Worm (Caenorhabditis elegans) whole organism, young adult: ENCODE data around the gene ZK673.4.

ENCODE experiments used
- B0035.1 ChIP-seq: sonication (generic microtip); optimal IDR thresholded peaks from 2 replicates; lab custom pipeline; 2016; ENCODE audit warnings: missing genetic modification characterization, mild to moderate bottlenecking, missing compliant biosample characterization, missing genotype, missing genetic modification reagents
- F37B4.10 ChIP-seq: fragments of 200-800 bp; sonication (Bioruptor generic); IDR thresholded peaks from 2 replicates; pipeline ENCODE4 v1.3.6; 2022; ENCODE audit warnings: missing genetic modification characterization, missing compliant biosample characterization
- F57A8.1 ChIP-seq: fragments of 200-800 bp; sonication (Bioruptor generic); optimal IDR thresholded peaks from 2 replicates; lab custom pipeline; 2018; ENCODE audit warnings: mild to moderate bottlenecking, missing genetic modification characterization, moderate library complexity, missing compliant biosample characterization
- Y53G8AR.9 ChIP-seq: fragments of 200-800 bp; sonication (Bioruptor generic); conservative IDR thresholded peaks from 2 replicates; pipeline ENCODE4 v1.3.6; 2022; ENCODE audit warnings: missing genetic modification reagents, missing genetic modification characterization, missing compliant biosample characterization
- atf-7 ChIP-seq: sonication (generic microtip); optimal IDR thresholded peaks from 2 replicates; lab custom pipeline; 2017; ENCODE audit warnings: mild to moderate bottlenecking, missing genetic modification characterization, missing compliant biosample characterization
- lin-35 ChIP-seq, 3 experiments: fragments of 150-350 bp in 2 of 3; sonication (generic microtip) in 1 of 3; optimal IDR thresholded peaks; 2 replicates each; lab custom pipeline; 2014 to 2018; ENCODE audit warnings: missing biosample characterization in 3 of 3, missing genetic modification characterization in 3 of 3, missing genetic modification reagents in 3 of 3
- madf-8 ChIP-seq: fragments of 200-800 bp; sonication (Bioruptor generic); conservative IDR thresholded peaks from 2 replicates; pipeline ENCODE4 v1.3.6; 2022; ENCODE audit warnings: missing genetic modification reagents, missing genetic modification characterization, missing compliant biosample characterization
- snpc-1.3 ChIP-seq: sonication (generic microtip); optimal IDR thresholded peaks from 2 replicates; lab custom pipeline; 2017; ENCODE audit warnings: missing genetic modification characterization, mild to moderate bottlenecking, missing compliant biosample characterization, antibody characterized with exemption, moderate library complexity, missing genotype, missing genetic modification reagents; ENCODE audit not compliant: insufficient read depth
- unc-62 ChIP-seq: fragments of 150-350 bp; optimal IDR thresholded peaks from 2 replicates; lab custom pipeline; 2014; ENCODE audit warnings: missing biosample characterization, missing genetic modification reagents, missing genetic modification characterization

DNA sequence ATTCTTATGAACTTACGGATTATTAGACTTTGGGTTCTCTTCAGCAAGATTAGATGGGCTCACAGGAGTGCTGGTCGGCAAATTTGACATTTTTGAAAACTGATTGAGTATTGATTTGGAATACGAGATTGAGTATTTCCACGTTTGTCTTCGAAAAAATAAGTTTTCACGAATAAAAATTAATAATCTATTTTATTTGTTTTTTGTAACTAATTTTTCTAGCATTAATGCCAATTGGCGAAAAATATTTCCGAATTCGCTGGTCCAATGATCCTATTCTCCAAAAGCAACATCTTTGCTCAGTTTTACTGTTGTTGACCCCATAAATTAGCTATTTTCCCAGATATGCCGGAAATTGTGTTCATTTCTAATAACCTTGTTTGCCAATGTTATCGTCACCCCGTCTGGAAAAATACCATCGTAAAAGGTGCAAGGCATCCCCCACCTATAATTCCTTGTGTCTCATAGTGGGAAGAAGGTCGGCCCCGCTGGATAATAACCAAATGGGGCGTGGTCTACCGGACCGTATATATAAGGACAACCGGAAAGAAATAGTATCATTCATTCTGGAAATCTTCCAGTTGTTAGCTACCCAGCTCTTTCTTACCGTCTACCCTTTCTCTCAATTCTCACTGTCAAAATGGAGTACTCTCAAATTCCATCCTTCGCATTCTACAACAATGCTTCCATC, 11.7 kb downstream of the ZK673.4 start, which contains the start of the genes ZK673.6 and sdz-37:
- TF ChIP-seq unc-62 (GFP tag; lab: Kevin White, UChicago) (no peak), lin-35 (GFP tag; optimal IDR thresholded peaks at IDR 0.05; lab: Kevin White, UChicago) (no peak), madf-8 (GFP tag; lab: Robert Waterston, UW) (no peak), F57A8.1 (GFP tag; lab: Kevin White, UChicago) (no peak), Y53G8AR.9 (GFP tag; lab: Robert Waterston, UW) (no peak), atf-7 (no peak), snpc-1.3 (no peak), F37B4.10 (no peak), B0035.1 (tag; lab: Kevin White, UChicago) (no peak)
